Worm (Caenorhabditis elegans): ENCODE results near the gene mab-3.

Gene mab-3

ce11 chrII:9775790-9776189, 43.9 kb downstream of the mab-3 start, which contains the start of gene T10B9.9:
T10B9.9 (minus strand) TSS chrII:9775890.
- TF ChIP-seq Y55F3AM.14 (GFP tag; optimal IDR thresholded peaks at IDR 0.05) = no peak
- TF ChIP-seq nhr-11 (tag; optimal IDR thresholded peaks at IDR 0.05) = no peak
- TF ChIP-seq snpc-4 (tag; optimal IDR thresholded peaks at IDR 0.05) = no peak
- no peak for TF ChIP-seq nhr-12 (tag; optimal IDR thresholded peaks at IDR 0.05)
- TF ChIP-seq mbf-1 (tag; optimal IDR thresholded peaks at IDR 0.05) = no peak
- no peak for TF ChIP-seq dmd-4 (tag; optimal IDR thresholded peaks at IDR 0.05)
- no peak for TF ChIP-seq lin-39 (tag; optimal IDR thresholded peaks at IDR 0.05)
- TF ChIP-seq sem-4 (tag; optimal IDR thresholded peaks at IDR 0.05) = no peak

ce11 chrII:9778495-9778894, 46.6 kb downstream of the mab-3 start:
- TF ChIP-seq alr-1 (tag; optimal IDR thresholded peaks at IDR 0.05) (no peak), lin-39 (tag; optimal IDR thresholded peaks at IDR 0.05) (no peak), nhr-11 (tag; optimal IDR thresholded peaks at IDR 0.05) (no peak)

- TF ChIP-seq gmeb-1 (tag; optimal IDR thresholded peaks at IDR 0.05) (no peak), sma-9 (GFP tag; optimal IDR thresholded peaks at IDR 0.05) (peak; percentile 54), sma-9 (tag; optimal IDR thresholded peaks at IDR 0.05) (no peak), lsy-2 (tag; optimal IDR thresholded peaks at IDR 0.05) (no peak), crh-2 (tag; optimal IDR thresholded peaks at IDR 0.05) (peak; percentile 13), fos-1 (tag; optimal IDR thresholded peaks at IDR 0.05) (peak; percentile 77), dmd-4 (tag; optimal IDR thresholded peaks at IDR 0.05) (no peak), nhr-23 (tag; optimal IDR thresholded peaks at IDR 0.05) (no peak), egl-27 (tag; optimal IDR thresholded peaks at IDR 0.05) (no peak), peb-1 (tag; optimal IDR thresholded peaks at IDR 0.05) (no peak)
Measured at ce11 chrII:9781842-9782241, 49.9 kb downstream of the mab-3 start, which contains the start of gene cyp-13A1. cyp-13A1 (minus strand) TSS chrII:9781997.

- TF ChIP-seq nhr-11 (tag; optimal IDR thresholded peaks at IDR 0.05) = no peak
- no peak for TF ChIP-seq ztf-1 (GFP tag; conservative IDR thresholded peaks at IDR 0.05)
Measured at ce11 chrII:9782337-9782736, 50.4 kb downstream of the mab-3 start, which contains the start of gene T10B9.14. T10B9.14 (minus strand) TSS chrII:9782437.

ce11 chrII:9786215-9786614, 54.3 kb downstream of the mab-3 start:
- TF ChIP-seq nhr-23 (tag; optimal IDR thresholded peaks at IDR 0.05) = no peak
- TF ChIP-seq Y55F3AM.14 (GFP tag; optimal IDR thresholded peaks at IDR 0.05) = no peak
- no peak for TF ChIP-seq mdl-1 (tag; optimal IDR thresholded peaks at IDR 0.05)
- TF ChIP-seq nhr-77 (tag; optimal IDR thresholded peaks at IDR 0.05) = no peak
- TF ChIP-seq lin-39 (tag; optimal IDR thresholded peaks at IDR 0.05) = no peak
- TF ChIP-seq lin-11 (tag; optimal IDR thresholded peaks at IDR 0.05) = no peak
- no peak for TF ChIP-seq ztf-11 (tag; optimal IDR thresholded peaks at IDR 0.05)
- TF ChIP-seq gmeb-1 (tag; optimal IDR thresholded peaks at IDR 0.05) = no peak
- no peak for TF ChIP-seq nhr-11 (tag; optimal IDR thresholded peaks at IDR 0.05)
- no peak for TF ChIP-seq sem-4 (tag; optimal IDR thresholded peaks at IDR 0.05)
- no peak for TF ChIP-seq lin-13 (GFP tag; optimal IDR thresholded peaks at IDR 0.05)
- TF ChIP-seq nhr-237 (tag; optimal IDR thresholded peaks at IDR 0.05) = no peak
- TF ChIP-seq ztf-1 (GFP tag; conservative IDR thresholded peaks at IDR 0.05) = no peak
- no peak for TF ChIP-seq unc-39 (tag; optimal IDR thresholded peaks at IDR 0.05)
- peak; percentile 1 for TF ChIP-seq nhr-21 (tag; optimal IDR thresholded peaks at IDR 0.05)
- peak in 1 of 2 experiments; percentile 7 for TF ChIP-seq lsy-2 (tag; optimal IDR thresholded peaks at IDR 0.05)
- TF ChIP-seq fos-1 (tag; optimal IDR thresholded peaks at IDR 0.05) = no peak
- TF ChIP-seq nhr-25 (tag; optimal IDR thresholded peaks at IDR 0.05) = no peak
- TF ChIP-seq nhr-10 (tag; optimal IDR thresholded peaks at IDR 0.05) = no peak
- TF ChIP-seq ceh-82 (tag; optimal IDR thresholded peaks at IDR 0.05) = no peak
- TF ChIP-seq sma-9 (GFP tag; optimal IDR thresholded peaks at IDR 0.05) = peak; percentile 36
- TF ChIP-seq sma-9 (tag; optimal IDR thresholded peaks at IDR 0.05) = no peak
- no peak for TF ChIP-seq peb-1 (tag; optimal IDR thresholded peaks at IDR 0.05)
- TF ChIP-seq nhr-129 (tag; optimal IDR thresholded peaks at IDR 0.05) = no peak
- no peak for TF ChIP-seq zag-1 (tag; optimal IDR thresholded peaks at IDR 0.05)

All from whole organism, L2 larva.